Worm (Caenorhabditis elegans): Measurements from ENCODE around the gene asp-5.

DNA sequence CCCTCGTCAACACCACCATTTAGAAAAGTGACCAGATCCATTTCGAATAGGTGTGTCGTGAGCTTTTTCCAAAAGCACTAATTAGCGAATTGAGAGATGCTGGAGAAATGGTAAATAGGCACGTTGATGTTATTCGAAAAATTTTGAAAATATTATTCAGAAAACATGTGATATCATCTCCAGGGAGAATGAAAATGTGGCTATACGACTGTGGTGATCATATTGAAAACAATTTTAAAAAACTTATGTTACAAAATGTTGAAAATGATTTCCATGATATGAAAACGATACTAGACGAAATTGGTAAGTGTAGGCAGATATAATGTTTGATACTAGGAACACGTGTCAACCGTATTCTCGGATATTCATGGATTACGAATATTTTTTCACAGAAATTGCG, 45.4 kb upstream of the asp-5 start, which contains the start of gene K07C11.10:
- TF ChIP-seq pha-4 (tag; optimal IDR thresholded peaks at IDR 0.05) (no peak), tbx-8 (GFP tag; optimal IDR thresholded peaks at IDR 0.05) (no peak), ztf-11 (tag; optimal IDR thresholded peaks at IDR 0.05) (no peak), nhr-237 (tag; optimal IDR thresholded peaks at IDR 0.05) (no peak), snpc-4 (tag; optimal IDR thresholded peaks at IDR 0.05) (no peak), nhr-28 (tag; optimal IDR thresholded peaks at IDR 0.05) (no peak), sptf-1 (tag; optimal IDR thresholded peaks at IDR 0.05) (no peak), lin-32 (GFP tag; optimal IDR thresholded peaks at IDR 0.05) (no peak), nhr-12 (tag; optimal IDR thresholded peaks at IDR 0.05) (no peak), lsy-2 (tag; optimal IDR thresholded peaks at IDR 0.05) (no peak), unc-39 (tag; optimal IDR thresholded peaks at IDR 0.05) (no peak), lin-13 (tag; optimal IDR thresholded peaks at IDR 0.05) (no peak)
